Worm (Caenorhabditis elegans) whole organism, early embryonic: ENCODE measurements around the gene str-119.
"Not testable (repeated sequence)": the region's sequence is repeated elsewhere in the genome, so short reads cannot be mapped to it uniquely, and the experiment has no call there.

Source experiments
- F13C5.2 ChIP-seq: sonication (generic microtip); optimal IDR thresholded peaks from 2 replicates; lab custom pipeline; 2017; ENCODE audit warnings: mild to moderate bottlenecking, missing genetic modification characterization, inconsistent platforms, missing compliant biosample characterization
- aly-1 ChIP-seq: sonication (generic microtip); optimal IDR thresholded peaks from 2 replicates; lab custom pipeline; 2016; ENCODE audit warnings: missing genetic modification characterization, missing compliant biosample characterization
- ceh-36 ChIP-seq: sonication (generic microtip); optimal IDR thresholded peaks from 2 replicates; lab custom pipeline; 2016; ENCODE audit warnings: missing genetic modification characterization, inconsistent platforms, missing compliant biosample characterization
- hmbx-1 ChIP-seq: sonication (generic microtip); optimal IDR thresholded peaks from 2 replicates; lab custom pipeline; 2016; ENCODE audit warnings: mild to moderate bottlenecking, missing genetic modification characterization, missing compliant biosample characterization
- hnd-1 ChIP-seq: sonication (generic microtip); optimal IDR thresholded peaks from 2 replicates; lab custom pipeline; 2016; ENCODE audit warnings: missing genetic modification characterization, missing compliant biosample characterization
- sea-1 ChIP-seq: fragments of 200-800 bp; sonication (Bioruptor generic); conservative IDR thresholded peaks from 2 replicates; pipeline ENCODE4 v1.3.6; 2022; ENCODE audit warnings: missing genetic modification characterization, missing compliant biosample characterization
- tbx-37 ChIP-seq: fragments of 200-800 bp; sonication (Bioruptor generic); conservative IDR thresholded peaks from 2 replicates; pipeline ENCODE4 v1.3.6; 2022; ENCODE audit warnings: missing genetic modification reagents, missing genetic modification characterization, missing compliant biosample characterization
- tra-4 ChIP-seq: sonication (generic microtip); optimal IDR thresholded peaks from 2 replicates; lab custom pipeline; 2017; ENCODE audit warnings: missing genetic modification characterization, missing compliant biosample characterization

Gene str-119

ce11 chrV:2428024-2428423, at the start of gene str-119:
Gene str-119 (minus strand): TSS chrV:2428124.
- TF ChIP-seq ceh-36 (tag; lab: Kevin White, UChicago); F13C5.2 (tag; lab: Kevin White, UChicago); tbx-37 (GFP tag; lab: Robert Waterston, UW): not testable (repeated sequence)

ce11 chrV:2453114-2453513, 25.2 kb upstream of the str-119 start, which contains the start of gene F56A4.3:
Gene F56A4.3 (plus strand): TSS chrV:2453414.
- not testable (repeated sequence) for TF ChIP-seq hnd-1; tra-4 (tag; lab: Kevin White, UChicago); ceh-36 (tag; lab: Kevin White, UChicago)

- TF ChIP-seq hmbx-1 (tag; lab: Kevin White, UChicago); aly-1 (tag; lab: Kevin White, UChicago); sea-1 (GFP tag; lab: Robert Waterston, UW): not testable (repeated sequence)
These were observed 20.7 kb downstream of the str-119 start, which contains the start of gene str-265 for ce11 chrV:2407214-2407613. Gene str-265 (minus strand): TSS chrV:2407314.
